Worm (Caenorhabditis elegans) whole organism, young adult: ENCODE measurements around the gene T26G10.1.
A peak's percentile ranks its signal among the peaks of the same experiment; 100 is the strongest.

ENCODE experiments used
- D2030.7 ChIP-seq: fragments of 200-800 bp; sonication (Bioruptor generic); IDR thresholded peaks from 2 replicates; pipeline ENCODE4 v1.3.6; 2022; ENCODE audit warnings: missing genetic modification reagents, missing genetic modification characterization, missing compliant biosample characterization
- F10E7.11 ChIP-seq: sonication (generic microtip); optimal IDR thresholded peaks from 2 replicates; lab custom pipeline; 2017; ENCODE audit warnings: mild to moderate bottlenecking, missing genetic modification characterization, moderate library complexity, missing compliant biosample characterization
- F33H1.4 ChIP-seq: fragments of 200-800 bp; sonication (Bioruptor generic); IDR thresholded peaks from 2 replicates; pipeline ENCODE4 v1.3.6; 2022; ENCODE audit warnings: missing genetic modification reagents, missing genetic modification characterization, missing compliant biosample characterization
- F57C9.4 ChIP-seq: sonication (generic microtip); optimal IDR thresholded peaks from 2 replicates; lab custom pipeline; 2017; ENCODE audit warnings: mild to moderate bottlenecking, missing genetic modification characterization, missing compliant biosample characterization
- Y67H2A.10 ChIP-seq: fragments of 200-800 bp; sonication (Bioruptor generic); conservative IDR thresholded peaks from 2 replicates; pipeline ENCODE4 v1.3.6; 2022; ENCODE audit warnings: missing genetic modification reagents, missing genetic modification characterization, missing compliant biosample characterization
- Y79H2A.3 ChIP-seq: fragments of 200-800 bp; sonication (Bioruptor generic); conservative IDR thresholded peaks from 2 replicates; pipeline ENCODE4 v1.3.6; 2022; ENCODE audit warnings: missing genetic modification reagents, missing genetic modification characterization, missing compliant biosample characterization
- Y95B8A.8 ChIP-seq: fragments of 200-800 bp; sonication (Bioruptor generic); IDR thresholded peaks from 2 replicates; pipeline ENCODE4 v1.3.6; 2022; ENCODE audit warnings: missing genetic modification reagents, missing genetic modification characterization, missing compliant biosample characterization
- aptf-2 ChIP-seq: fragments of 200-800 bp; sonication (Bioruptor generic); conservative IDR thresholded peaks from 2 replicates; pipeline ENCODE4 v1.3.6; 2022; ENCODE audit warnings: missing genetic modification reagents, missing genetic modification characterization, missing compliant biosample characterization
- aptf-3 ChIP-seq: fragments of 200-800 bp; sonication (Bioruptor generic); IDR thresholded peaks from 2 replicates; pipeline ENCODE4 v1.3.6; 2022; ENCODE audit warnings: missing genetic modification characterization, missing compliant biosample characterization
- attf-5 ChIP-seq: fragments of 200-800 bp; sonication (Bioruptor generic); optimal IDR thresholded peaks from 2 replicates; lab custom pipeline; 2018; ENCODE audit warnings: mild to moderate bottlenecking, missing genetic modification characterization, missing compliant biosample characterization
- bed-2 ChIP-seq: fragments of 200-800 bp; sonication (Bioruptor generic); IDR thresholded peaks from 2 replicates; pipeline ENCODE4 v1.3.6; 2022; ENCODE audit warnings: missing genetic modification reagents, missing genetic modification characterization, missing compliant biosample characterization
- cebp-1 ChIP-seq, 2 experiments: fragments of 200-800 bp in 1 of 2; sonication (Bioruptor generic) in 1 of 2; sonication (generic microtip) in 1 of 2; IDR thresholded peaks in 1 of 2; optimal IDR thresholded peaks in 1 of 2; 2 replicates each; pipeline versions ENCODE4 v1.3.6 to Lab custom; 2017 to 2022; ENCODE audit warnings: missing compliant biosample characterization in 2 of 2, missing genetic modification characterization in 2 of 2, mild to moderate bottlenecking in 1 of 2, missing genetic modification reagents in 1 of 2, moderate library complexity in 1 of 2
- ceh-58 ChIP-seq: fragments of 200-800 bp; sonication (Bioruptor generic); IDR thresholded peaks from 2 replicates; pipeline ENCODE4 v1.3.6; 2022; ENCODE audit warnings: missing genetic modification characterization, missing compliant biosample characterization
- ceh-91 ChIP-seq: fragments of 200-800 bp; sonication (Bioruptor generic); IDR thresholded peaks from 2 replicates; pipeline ENCODE4 v1.3.6; 2022; ENCODE audit warnings: missing genetic modification reagents, missing genetic modification characterization, missing compliant biosample characterization
- dox-1 ChIP-seq: fragments of 200-800 bp; sonication (Bioruptor generic); IDR thresholded peaks from 2 replicates; pipeline ENCODE4 v1.3.6; 2022; ENCODE audit warnings: missing genetic modification reagents, missing genetic modification characterization, missing compliant biosample characterization
- egl-44 ChIP-seq: fragments of 200-800 bp; sonication (Bioruptor generic); IDR thresholded peaks from 2 replicates; pipeline ENCODE4 v1.3.6; 2022; ENCODE audit warnings: missing genetic modification reagents, missing genetic modification characterization, missing compliant biosample characterization
- ets-4 ChIP-seq: fragments of 200-800 bp; sonication (Bioruptor generic); optimal IDR thresholded peaks from 2 replicates; lab custom pipeline; 2018; ENCODE audit warnings: mild to moderate bottlenecking, missing genetic modification characterization, missing compliant biosample characterization
- hsf-1 ChIP-seq: fragments of 200-800 bp; sonication (Bioruptor generic); IDR thresholded peaks from 2 replicates; pipeline ENCODE4 v1.3.6; 2022; ENCODE audit warnings: missing genetic modification reagents, missing genetic modification characterization, missing compliant biosample characterization
- lag-1 ChIP-seq: fragments of 200-800 bp; sonication (Bioruptor generic); IDR thresholded peaks from 2 replicates; pipeline ENCODE4 v1.3.6; 2022; ENCODE audit warnings: missing genetic modification reagents, missing genetic modification characterization, missing compliant biosample characterization
- let-607 ChIP-seq, 2 experiments: fragments of 200-800 bp in 1 of 2; sonication (Bioruptor generic) in 1 of 2; sonication (generic microtip) in 1 of 2; optimal IDR thresholded peaks; 2 replicates each; lab custom pipeline; 2016 to 2018; ENCODE audit warnings: mild to moderate bottlenecking in 2 of 2, missing compliant biosample characterization in 2 of 2, missing genetic modification characterization in 2 of 2, moderate library complexity in 2 of 2, missing genotype in 1 of 2
- lin-35 ChIP-seq, 3 experiments: fragments of 150-350 bp in 2 of 3; sonication (generic microtip) in 1 of 3; optimal IDR thresholded peaks; 2 replicates each; lab custom pipeline; 2014 to 2018; ENCODE audit warnings: missing biosample characterization in 3 of 3, missing genetic modification characterization in 3 of 3, missing genetic modification reagents in 3 of 3
- lin-54 ChIP-seq: fragments of 200-800 bp; sonication (Bioruptor generic); optimal IDR thresholded peaks from 2 replicates; lab custom pipeline; 2018; ENCODE audit warnings: mild to moderate bottlenecking, missing genetic modification characterization, missing compliant biosample characterization
- madf-10 ChIP-seq: sonication (generic microtip); optimal IDR thresholded peaks from 2 replicates; lab custom pipeline; 2016; ENCODE audit warnings: mild to moderate bottlenecking, missing genetic modification characterization, missing compliant biosample characterization
- madf-8 ChIP-seq: fragments of 200-800 bp; sonication (Bioruptor generic); conservative IDR thresholded peaks from 2 replicates; pipeline ENCODE4 v1.3.6; 2022; ENCODE audit warnings: missing genetic modification reagents, missing genetic modification characterization, missing compliant biosample characterization
- mcd-1 ChIP-seq: fragments of 200-800 bp; sonication (Bioruptor generic); IDR thresholded peaks from 2 replicates; pipeline ENCODE4 v1.3.6; 2022; ENCODE audit warnings: missing genetic modification reagents, missing genetic modification characterization, missing compliant biosample characterization
- nfya-1 ChIP-seq: sonication (generic microtip); optimal IDR thresholded peaks from 2 replicates; lab custom pipeline; 2017; ENCODE audit warnings: antibody characterized with exemption, missing compliant biosample characterization, missing genetic modification characterization, borderline replicate concordance; ENCODE audit not compliant: insufficient read depth
- nfya-2 ChIP-seq: fragments of 200-800 bp; sonication (Bioruptor generic); IDR thresholded peaks from 2 replicates; pipeline ENCODE4 v1.3.6; 2022; ENCODE audit warnings: missing genetic modification reagents, missing genetic modification characterization, missing compliant biosample characterization
- nhr-179 ChIP-seq: sonication (generic microtip); optimal IDR thresholded peaks from 2 replicates; lab custom pipeline; 2016; ENCODE audit warnings: mild to moderate bottlenecking, missing genetic modification characterization, missing compliant biosample characterization
- repo-1 ChIP-seq: sonication (generic microtip); optimal IDR thresholded peaks from 2 replicates; lab custom pipeline; 2017; ENCODE audit warnings: mild to moderate bottlenecking, missing genetic modification characterization, missing compliant biosample characterization
- snpc-1.1 ChIP-seq: sonication (generic microtip); optimal IDR thresholded peaks from 2 replicates; lab custom pipeline; 2017; ENCODE audit warnings: missing genetic modification characterization, mild to moderate bottlenecking, missing compliant biosample characterization, antibody characterized with exemption, moderate library complexity, missing genotype, missing genetic modification reagents; ENCODE audit not compliant: insufficient read depth
- snpc-1.3 ChIP-seq: sonication (generic microtip); optimal IDR thresholded peaks from 2 replicates; lab custom pipeline; 2017; ENCODE audit warnings: missing genetic modification characterization, mild to moderate bottlenecking, missing compliant biosample characterization, antibody characterized with exemption, moderate library complexity, missing genotype, missing genetic modification reagents; ENCODE audit not compliant: insufficient read depth
- xnd-1 ChIP-seq: sonication (generic microtip); optimal IDR thresholded peaks from 2 replicates; lab custom pipeline; 2016; ENCODE audit warnings: missing genotype, missing genetic modification reagents, missing genetic modification characterization, missing compliant biosample characterization
- zfh-2 ChIP-seq: fragments of 200-800 bp; sonication (Bioruptor generic); conservative IDR thresholded peaks from 2 replicates; pipeline ENCODE4 v1.3.6; 2022; ENCODE audit warnings: missing genetic modification reagents, missing genetic modification characterization, missing compliant biosample characterization
- ztf-25 ChIP-seq: fragments of 200-800 bp; sonication (Bioruptor generic); IDR thresholded peaks from 2 replicates; pipeline ENCODE4 v1.3.6; 2022; ENCODE audit warnings: missing genetic modification reagents, missing genetic modification characterization, missing compliant biosample characterization

The T26G10.1 gene

DNA sequence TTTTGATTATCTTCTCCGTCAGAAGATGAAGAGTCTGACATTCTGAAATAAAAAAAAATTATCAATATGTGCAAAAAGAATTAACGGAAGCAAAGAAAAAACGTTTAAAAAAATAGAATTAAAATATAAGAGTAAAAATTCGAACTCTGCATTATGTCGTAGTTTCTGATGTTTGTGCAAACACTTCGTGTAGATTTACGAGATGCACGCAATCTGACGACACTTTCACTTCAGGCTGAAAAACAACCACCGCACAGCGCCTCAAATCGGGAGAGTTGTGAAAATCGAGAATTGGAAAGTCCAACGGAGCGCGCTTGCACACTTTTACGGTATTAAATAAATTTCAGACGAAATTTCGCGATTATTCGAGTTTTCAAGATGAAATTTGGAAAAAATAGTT lies at the start of gene T26G10.1 (continued):
- TF ChIP-seq cebp-1 (GFP tag; IDR thresholded peaks at IDR 0.05; lab: Robert Waterston, UW) (peak; percentile 44; the same call in 1 of the 2 replicates), cebp-1 (tag; optimal IDR thresholded peaks at IDR 0.05; lab: Kevin White, UChicago) (peak; percentile 66), attf-5 (GFP tag; lab: Kevin White, UChicago) (peak; percentile 73), aptf-3 (GFP tag; lab: Robert Waterston, UW) (no peak), let-607 (tag; optimal IDR thresholded peaks at IDR 0.05; lab: Kevin White, UChicago) (no peak), lag-1 (GFP tag; lab: Robert Waterston, UW) (no peak)

- TF ChIP-seq cebp-1 (GFP tag; IDR thresholded peaks at IDR 0.05; lab: Robert Waterston, UW) (peak; percentile 50; the same call in 1 of the 2 replicates), cebp-1 (tag; optimal IDR thresholded peaks at IDR 0.05; lab: Kevin White, UChicago) (peak; percentile 91), nfya-1 (tag; lab: Kevin White, UChicago) (no peak), F10E7.11 (tag; lab: Kevin White, UChicago) (no peak), hsf-1 (GFP tag; lab: Robert Waterston, UW) (no peak), F33H1.4 (no peak), xnd-1 (tag; lab: Kevin White, UChicago) (no peak), lin-35 (GFP tag; optimal IDR thresholded peaks at IDR 0.05; lab: Kevin White, UChicago) (no peak)
- TF ChIP-seq, all 124 proteins: peak for 1
These were observed 48.3 kb upstream of the T26G10.1 start for ce11 chrIII:9454730-9455129.

DNA sequence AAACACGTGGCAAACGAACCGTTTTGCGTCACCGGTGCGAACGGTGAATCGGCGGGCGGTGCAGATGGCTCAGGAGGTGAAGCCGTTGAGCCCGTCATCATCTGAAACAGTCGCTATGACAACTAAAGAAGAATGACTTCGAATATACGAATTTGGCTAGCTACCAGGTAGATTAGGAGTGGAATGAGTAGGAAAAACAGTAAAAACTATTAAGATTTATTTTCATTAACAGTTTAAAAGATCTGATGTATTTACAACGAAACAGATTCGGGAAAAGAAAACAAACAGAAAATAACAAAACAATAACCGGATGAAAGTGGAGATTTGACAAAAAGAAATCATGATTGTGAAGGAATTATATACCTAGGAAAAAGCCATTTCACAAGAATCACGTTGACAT lies 47.5 kb upstream of the T26G10.1 start, which contains the start of gene F54C8.7:
Gene F54C8.7, minus strand, starts transcription at position 101 of the 400 bp plus-strand sequence.
- TF ChIP-seq Y95B8A.8 (GFP tag; lab: Robert Waterston, UW) = 0 out of 2 replicates have a peak, but pooled peaks have one; percentile 11
- TF ChIP-seq Y67H2A.10 = no peak

- no peak for TF ChIP-seq nfya-2 (GFP tag; lab: Robert Waterston, UW)
- TF ChIP-seq madf-8 (GFP tag; lab: Robert Waterston, UW) = no peak
- TF ChIP-seq snpc-1.1 = no peak
- TF ChIP-seq ets-4 = no peak
- TF ChIP-seq Y79H2A.3 (GFP tag; lab: Robert Waterston, UW) = no peak
- no peak for TF ChIP-seq snpc-1.3 (tag; lab: Kevin White, UChicago)
These were observed 44.5 kb upstream of the T26G10.1 start for ce11 chrIII:9450933-9451332.

DNA sequence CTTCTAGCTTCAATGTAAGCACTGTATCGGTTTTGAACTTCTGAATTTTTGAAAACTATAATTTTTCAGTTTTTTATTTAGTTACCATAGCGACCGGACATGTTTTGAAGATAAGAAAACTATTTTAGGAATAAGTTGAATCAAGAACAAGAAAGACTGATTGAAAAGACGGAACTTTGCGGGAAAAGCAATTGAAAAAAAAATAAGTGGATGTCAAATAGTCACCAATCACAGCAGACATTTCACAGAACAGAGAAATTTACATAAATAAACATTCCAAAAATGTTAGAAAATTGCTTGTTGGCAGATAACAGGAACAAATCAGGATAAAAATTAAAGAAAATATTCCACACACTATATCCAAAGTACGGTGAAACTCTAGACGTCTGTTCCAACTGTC lies 43.4 kb upstream of the T26G10.1 start, which contains the start of gene F54C8.6:
Gene F54C8.6, minus strand, starts transcription at position 101 of the 400 bp plus-strand sequence.
- TF ChIP-seq F57C9.4 (tag; lab: Kevin White, UChicago) = no peak
- TF ChIP-seq aptf-2 = no peak
- TF ChIP-seq dox-1 (GFP tag; lab: Robert Waterston, UW) = no peak
- TF ChIP-seq ceh-58 = no peak
- TF ChIP-seq egl-44 = no peak
- no peak for TF ChIP-seq lag-1 (GFP tag; lab: Robert Waterston, UW)
- no peak for TF ChIP-seq lin-54 (GFP tag; lab: Kevin White, UChicago)
- TF ChIP-seq madf-10 (tag; lab: Kevin White, UChicago) = no peak
- no peak for TF ChIP-seq ztf-25 (GFP tag; lab: Robert Waterston, UW)
- TF ChIP-seq ceh-91 (GFP tag; lab: Robert Waterston, UW) = no peak
- no peak for TF ChIP-seq nhr-179 (tag; lab: Kevin White, UChicago)
- TF ChIP-seq mcd-1 (GFP tag; lab: Robert Waterston, UW) = no peak
- TF ChIP-seq D2030.7 = no peak
- no peak for TF ChIP-seq Y95B8A.8 (GFP tag; lab: Robert Waterston, UW)
- no peak for TF ChIP-seq bed-2 (GFP tag; lab: Robert Waterston, UW)
- no peak for TF ChIP-seq zfh-2 (GFP tag; lab: Robert Waterston, UW)
- no peak for TF ChIP-seq repo-1 (tag; lab: Kevin White, UChicago)
- TF ChIP-seq snpc-1.3 (tag; lab: Kevin White, UChicago) = no peak
- TF ChIP-seq, all 124 proteins: peak for 0
